Fruit fly (Drosophila melanogaster) whole organism, embryonic: ENCODE results near the gene Rdl.
A peak's percentile ranks its signal among the peaks of the same experiment; 100 is the strongest.

Source experiments
- Atf6 ChIP-seq: fragments of 200-800 bp; sonication (Bioruptor generic); IDR thresholded peaks from 2 replicates; pipeline ENCODE4 v1.3.6; 2022; ENCODE audit warnings: missing biosample characterization, missing genetic modification characterization
- BEAF-32 ChIP-seq: fragments of 200-800 bp; sonication (Bioruptor generic); optimal IDR thresholded peaks from 3 replicates; lab custom pipeline; 2017; ENCODE audit warnings: missing biosample characterization, missing genetic modification characterization, mild to moderate bottlenecking, moderate library complexity, missing genetic modification reagents
- CG10274 ChIP-seq: fragments of 200-800 bp; sonication (Bioruptor generic); optimal IDR thresholded peaks from 3 replicates; lab custom pipeline; 2017; ENCODE audit warnings: missing biosample characterization, mild to moderate bottlenecking, missing genetic modification characterization
- CG10321 ChIP-seq: fragments of 200-800 bp; sonication (Bioruptor generic); IDR thresholded peaks from 2 replicates; pipeline ENCODE4 v1.3.6; 2022; ENCODE audit warnings: missing biosample characterization, missing genetic modification characterization
- CG12299 ChIP-seq: fragments of 200-800 bp; sonication (Bioruptor generic); optimal IDR thresholded peaks from 2 replicates; lab custom pipeline; 2018; ENCODE audit warnings: missing biosample characterization, mild to moderate bottlenecking, missing genetic modification characterization
- CG14014 ChIP-seq: fragments of 200-800 bp; sonication (Bioruptor generic); IDR thresholded peaks from 2 replicates; pipeline ENCODE4 v1.3.6; 2022; ENCODE audit warnings: missing biosample characterization, missing genetic modification characterization
- CG14050 ChIP-seq: fragments of 200-800 bp; sonication (Bioruptor generic); IDR thresholded peaks from 3 replicates; pipeline ENCODE4 v1.3.6; 2022; ENCODE audit warnings: missing biosample characterization, missing genetic modification characterization
- CG15601 ChIP-seq: fragments of 200-800 bp; sonication (Bioruptor generic); optimal IDR thresholded peaks from 3 replicates; lab custom pipeline; 2019; ENCODE audit warnings: missing biosample characterization, mild to moderate bottlenecking, missing genetic modification characterization, moderate library complexity
- CG17568 ChIP-seq: fragments of 200-800 bp; sonication (Bioruptor generic); optimal IDR thresholded peaks from 2 replicates; lab custom pipeline; 2018; ENCODE audit warnings: missing biosample characterization, mild to moderate bottlenecking, missing genetic modification characterization, moderate library complexity
- CG18262 ChIP-seq: fragments of 200-800 bp; optimal IDR thresholded peaks from 3 replicates; lab custom pipeline; 2019; ENCODE audit warnings: missing biosample characterization, mild to moderate bottlenecking, missing genetic modification characterization, moderate library complexity
- CG2875 ChIP-seq: fragments of 200-800 bp; sonication (Bioruptor generic); optimal IDR thresholded peaks from 2 replicates; lab custom pipeline; 2017; ENCODE audit warnings: missing biosample characterization, mild to moderate bottlenecking, missing genetic modification characterization, missing genetic modification reagents
- CG31388 ChIP-seq: fragments of 200-800 bp; sonication (Bioruptor generic); optimal IDR thresholded peaks from 2 replicates; lab custom pipeline; 2016; ENCODE audit warnings: missing biosample characterization, missing genetic modification characterization
- CG43689 ChIP-seq: fragments of 200-800 bp; sonication (Bioruptor generic); IDR thresholded peaks from 2 replicates; pipeline ENCODE4 v1.3.6; 2022; ENCODE audit warnings: missing biosample characterization, missing genetic modification characterization
- CG5245 ChIP-seq: fragments of 200-800 bp; sonication (Bioruptor generic); optimal IDR thresholded peaks from 3 replicates; lab custom pipeline; 2016; ENCODE audit warnings: missing biosample characterization, missing genetic modification characterization
- CG6689 ChIP-seq: fragments of 200-800 bp; sonication (Bioruptor generic); IDR thresholded peaks from 2 replicates; pipeline ENCODE4 v1.3.6; 2022; ENCODE audit warnings: missing biosample characterization, missing genetic modification characterization
- CG7839 ChIP-seq: fragments of 200-800 bp; sonication (Bioruptor generic); optimal IDR thresholded peaks from 3 replicates; lab custom pipeline; 2018; ENCODE audit warnings: missing biosample characterization, mild to moderate bottlenecking, missing genetic modification characterization, moderate library complexity
- CG9215 ChIP-seq: fragments of 200-800 bp; sonication (Bioruptor generic); IDR thresholded peaks from 2 replicates; pipeline ENCODE4 v1.3.6; 2022; ENCODE audit warnings: missing biosample characterization, missing genetic modification characterization
- Dp ChIP-seq: fragments of 200-800 bp; sonication (Bioruptor generic); optimal IDR thresholded peaks from 2 replicates; lab custom pipeline; 2018; ENCODE audit warnings: missing biosample characterization, mild to moderate bottlenecking, missing genetic modification characterization, moderate library complexity
- Dref ChIP-seq: fragments of 200-800 bp; sonication (Bioruptor generic); IDR thresholded peaks from 2 replicates; pipeline ENCODE4 v1.3.6; 2022; ENCODE audit warnings: missing biosample characterization, missing genetic modification characterization
- ERR ChIP-seq: fragments of 200-800 bp; sonication (Bioruptor generic); optimal IDR thresholded peaks from 2 replicates; lab custom pipeline; 2016; ENCODE audit warnings: missing biosample characterization, missing genetic modification characterization
- Hand ChIP-seq: fragments of 200-800 bp; sonication (Bioruptor generic); optimal IDR thresholded peaks from 2 replicates; lab custom pipeline; 2017; ENCODE audit warnings: mild to moderate bottlenecking, missing biosample characterization, missing genetic modification reagents, missing genetic modification characterization
- Meics ChIP-seq: fragments of 200-800 bp; sonication (Bioruptor generic); optimal IDR thresholded peaks from 2 replicates; lab custom pipeline; 2017; ENCODE audit warnings: missing biosample characterization, mild to moderate bottlenecking, missing genetic modification characterization
- Nf-YB ChIP-seq: fragments of 200-800 bp; sonication (Bioruptor generic); optimal IDR thresholded peaks from 3 replicates; lab custom pipeline; 2019; ENCODE audit warnings: missing biosample characterization, mild to moderate bottlenecking, missing genetic modification characterization, moderate library complexity
- Ptx1 ChIP-seq: fragments of 200-800 bp; sonication (Bioruptor generic); IDR thresholded peaks from 2 replicates; pipeline ENCODE4 v1.3.6; 2022; ENCODE audit warnings: missing biosample characterization, missing genetic modification characterization
- Tbp ChIP-seq: fragments of >200 bp; optimal IDR thresholded peaks from 2 replicates; lab custom pipeline; 2018; ENCODE audit warnings: missing biosample characterization, missing genetic modification characterization
- Trl ChIP-seq, 3 experiments: fragments of >200 bp in 2 of 3; fragments of 200-800 bp in 1 of 3; sonication (Bioruptor generic) in 1 of 3; optimal IDR thresholded peaks; 2 replicates in 1 of 3; 3 replicates in 2 of 3; lab custom pipeline; 2016 to 2017; ENCODE audit warnings: missing biosample characterization in 1 of 3, missing genetic modification characterization in 1 of 3
- Xrp1 ChIP-seq: fragments of 200-800 bp; sonication (Bioruptor generic); IDR thresholded peaks from 2 replicates; pipeline ENCODE4 v1.3.6; 2022; ENCODE audit warnings: missing biosample characterization, missing genetic modification characterization
- az2 ChIP-seq: fragments of 200-800 bp; sonication (Bioruptor generic); optimal IDR thresholded peaks from 3 replicates; lab custom pipeline; 2016; ENCODE audit warnings: missing biosample characterization, missing genetic modification characterization
- cg ChIP-seq: fragments of 200-800 bp; sonication (Bioruptor generic); optimal IDR thresholded peaks from 3 replicates; lab custom pipeline; 2019; ENCODE audit warnings: missing biosample characterization, mild to moderate bottlenecking, missing genetic modification characterization, moderate library complexity
- crc ChIP-seq: fragments of 200-800 bp; sonication (Bioruptor generic); optimal IDR thresholded peaks from 2 replicates; lab custom pipeline; 2016; ENCODE audit warnings: missing biosample characterization, missing genetic modification characterization
- fd96Cb ChIP-seq: fragments of 200-800 bp; sonication (Bioruptor generic); optimal IDR thresholded peaks from 2 replicates; lab custom pipeline; 2018; ENCODE audit warnings: missing biosample characterization, mild to moderate bottlenecking, missing genetic modification characterization, moderate library complexity
- gro ChIP-seq: fragments of 200-800 bp; sonication (Bioruptor generic); optimal IDR thresholded peaks from 2 replicates; lab custom pipeline; 2016; ENCODE audit warnings: missing biosample characterization, missing genetic modification characterization
- hbn ChIP-seq: fragments of 200-800 bp; sonication (Bioruptor generic); IDR thresholded peaks from 2 replicates; pipeline ENCODE4 v1.3.6; 2022; ENCODE audit warnings: missing biosample characterization, missing genetic modification characterization; ENCODE audit not compliant: partially characterized antibody
- ind ChIP-seq: fragments of 200-800 bp; sonication (Bioruptor generic); optimal IDR thresholded peaks from 3 replicates; lab custom pipeline; 2016; ENCODE audit warnings: missing biosample characterization, missing genetic modification characterization
- klu ChIP-seq: fragments of 200-800 bp; sonication (Bioruptor generic); IDR thresholded peaks from 2 replicates; pipeline ENCODE4 v1.3.6; 2022; ENCODE audit warnings: missing biosample characterization, missing genetic modification characterization
- lola ChIP-seq, 3 experiments: fragments of >200 bp in 2 of 3; fragments of 200-800 bp in 1 of 3; sonication (Bioruptor generic) in 1 of 3; optimal IDR thresholded peaks; 2 replicates each; lab custom pipeline; 2017 to 2019; ENCODE audit warnings: missing biosample characterization in 3 of 3, missing genetic modification characterization in 3 of 3, mild to moderate bottlenecking in 1 of 3, moderate library complexity in 1 of 3
- maf-S ChIP-seq: fragments of 200-800 bp; sonication (Bioruptor generic); optimal IDR thresholded peaks from 2 replicates; lab custom pipeline; 2016; ENCODE audit warnings: missing biosample characterization, missing genetic modification characterization
- nau ChIP-seq: fragments of 200-800 bp; sonication (Bioruptor generic); optimal IDR thresholded peaks from 3 replicates; lab custom pipeline; 2017; ENCODE audit warnings: missing biosample characterization, mild to moderate bottlenecking, missing genetic modification characterization, missing genetic modification reagents
- nmo ChIP-seq: fragments of 200-800 bp; sonication (Bioruptor generic); optimal IDR thresholded peaks from 2 replicates; lab custom pipeline; 2018; ENCODE audit warnings: missing biosample characterization, mild to moderate bottlenecking, missing genetic modification characterization, moderate library complexity
- nom ChIP-seq: fragments of 200-800 bp; sonication (Bioruptor generic); optimal IDR thresholded peaks from 2 replicates; lab custom pipeline; 2017; ENCODE audit warnings: missing biosample characterization, missing genetic modification characterization, mild to moderate bottlenecking, moderate library complexity, missing genetic modification reagents
- phol ChIP-seq: fragments of 200-800 bp; sonication (Bioruptor generic); optimal IDR thresholded peaks from 3 replicates; lab custom pipeline; 2018; ENCODE audit warnings: missing biosample characterization, mild to moderate bottlenecking, missing genetic modification characterization, moderate library complexity
- pnt ChIP-seq: fragments of 200-800 bp; sonication (Bioruptor generic); optimal IDR thresholded peaks from 3 replicates; lab custom pipeline; 2016; ENCODE audit warnings: missing biosample characterization, missing genetic modification characterization
- schlank ChIP-seq: fragments of 200-800 bp; sonication (Bioruptor generic); optimal IDR thresholded peaks from 2 replicates; lab custom pipeline; 2018; ENCODE audit warnings: missing biosample characterization, mild to moderate bottlenecking, missing genetic modification characterization
- slbo ChIP-seq: fragments of 200-800 bp; sonication (Bioruptor generic); IDR thresholded peaks from 2 replicates; pipeline ENCODE4 v1.3.6; 2022; ENCODE audit warnings: missing biosample characterization, missing genetic modification characterization
- tin ChIP-seq: fragments of 200-800 bp; sonication (Bioruptor generic); optimal IDR thresholded peaks from 3 replicates; lab custom pipeline; 2016; ENCODE audit warnings: missing biosample characterization, missing genetic modification characterization
- ttk ChIP-seq: fragments of 200-800 bp; sonication (Bioruptor generic); IDR thresholded peaks from 2 replicates; pipeline ENCODE4 v2.1.2; 2022; ENCODE audit warnings: missing biosample characterization, missing genetic modification characterization
- unpg ChIP-seq: fragments of 200-800 bp; sonication (Bioruptor generic); optimal IDR thresholded peaks from 3 replicates; lab custom pipeline; 2018; ENCODE audit warnings: missing biosample characterization, mild to moderate bottlenecking, missing genetic modification characterization, moderate library complexity
- zf30C ChIP-seq: fragments of 200-800 bp; sonication (Bioruptor generic); optimal IDR thresholded peaks from 3 replicates; lab custom pipeline; 2018; ENCODE audit warnings: missing biosample characterization, mild to moderate bottlenecking, missing genetic modification characterization

Gene Rdl

DNA sequence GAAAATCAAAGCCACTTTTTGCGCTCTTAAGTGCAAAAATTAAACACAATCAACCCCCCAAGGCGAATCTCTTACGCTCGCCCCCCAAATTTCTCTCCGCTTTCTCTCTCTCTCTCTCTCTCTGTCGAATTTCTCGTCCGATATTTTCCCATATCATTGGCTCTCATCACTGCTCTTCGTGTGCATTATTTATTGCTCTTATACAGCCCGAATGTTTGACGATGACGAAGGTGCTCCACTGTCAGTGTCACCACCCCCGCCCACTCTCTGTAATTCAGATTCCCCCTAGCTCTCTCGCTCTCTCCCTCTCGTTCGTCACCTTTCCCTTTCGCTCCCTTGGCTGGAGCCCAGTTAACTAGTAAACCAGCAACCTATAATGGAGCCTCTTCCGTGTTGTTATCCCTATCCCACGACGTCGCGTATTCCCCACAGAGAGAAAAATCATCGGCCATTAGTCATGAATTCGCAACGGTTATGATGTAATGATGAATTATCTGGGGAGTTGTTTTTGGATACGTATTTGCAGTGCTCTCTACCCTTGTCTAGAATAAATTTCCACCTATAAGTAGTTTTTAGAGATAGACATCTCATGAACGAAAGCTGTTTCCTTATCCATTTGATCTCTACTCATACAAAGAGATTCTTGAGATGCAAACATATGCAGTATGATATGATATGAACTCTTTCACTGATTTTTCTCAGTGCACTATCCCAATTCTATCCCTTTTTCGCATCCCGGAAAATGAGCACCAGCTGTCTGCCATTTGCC is 54.1 kb downstream of the Rdl start (continued):
- TF ChIP-seq CG2875 (GFP tag; lab: Kevin White, UChicago) (no peak), CG10321 (GFP tag; lab: Robert Waterston, UW) (no peak), zf30C (peak; percentile 59), klu (no peak), Dref (GFP tag; lab: Robert Waterston, UW) (no peak), Xrp1 (GFP tag; lab: Robert Waterston, UW) (peak; percentile 33; the same call in 1 of the 2 replicates), hbn (no peak), maf-S (GFP tag; lab: Kevin White, UChicago) (peak; percentile 20), CG14014 (peak; percentile 52; the same call in 1 of the 2 replicates), CG17568 (GFP tag; lab: Kevin White, UChicago) (no peak), CG6689 (GFP tag; lab: Robert Waterston, UW) (peak; percentile 66; the same call in 1 of the 2 replicates), Tbp (no peak), Nf-YB (GFP tag; lab: Kevin White, UChicago) (no peak), schlank (tag; lab: Kevin White, UChicago) (no peak), az2 (GFP tag; lab: Kevin White, UChicago) (peak; percentile 21), ind (peak; percentile 49), CG5245 (no peak), gro (GFP tag; lab: Kevin White, UChicago) (peak; percentile 58), BEAF-32 (GFP tag; lab: Kevin White, UChicago) (no peak), CG12299 (tag; lab: Kevin White, UChicago) (peak; percentile 9), CG18262 (tag; lab: Kevin White, UChicago) (peak; percentile 68), nom (GFP tag; lab: Kevin White, UChicago) (no peak), CG14050 (GFP tag; lab: Robert Waterston, UW) (no peak), fd96Cb (tag; lab: Kevin White, UChicago) (peak; percentile 55), slbo (peak; percentile 62), cg (GFP tag; lab: Kevin White, UChicago) (no peak), CG9215 (GFP tag; lab: Robert Waterston, UW) (peak; percentile 23; the same call in 1 of the 2 replicates), nmo (peak; percentile 55), tin (GFP tag; lab: Kevin White, UChicago) (peak; percentile 54), Ptx1 (peak; percentile 66), nau (GFP tag; lab: Kevin White, UChicago) (peak; percentile 23), crc (peak; percentile 70), CG15601 (tag; lab: Kevin White, UChicago) (no peak), pnt (GFP tag; lab: Kevin White, UChicago) (peak; percentile 42), ERR (no peak), CG43689 (no peak), phol (peak; percentile 70), lola (GFP tag; optimal IDR thresholded peaks at IDR 0.05; lab: Kevin White, UChicago) (peak in 1 of 3 experiments; percentile 28), Dp (GFP tag; lab: Kevin White, UChicago) (no peak), CG31388 (GFP tag; lab: Kevin White, UChicago) (no peak), Meics (GFP tag; lab: Kevin White, UChicago) (peak; percentile 63), CG7839 (tag; lab: Kevin White, UChicago) (peak; percentile 74), CG10274 (GFP tag; lab: Kevin White, UChicago) (peak; percentile 8), Hand (GFP tag; lab: Kevin White, UChicago) (peak; percentile 63), ttk (GFP tag; lab: Robert Waterston, UW) (no peak), Atf6 (no peak), Trl (optimal IDR thresholded peaks at IDR 0.05; lab: Kevin White, UChicago) (peak; percentile 90 to 92), Trl (GFP tag; optimal IDR thresholded peaks at IDR 0.05; lab: Kevin White, UChicago) (peak; percentile 18), unpg (peak; percentile 42)
